Fruit fly (Drosophila melanogaster) whole organism, embryonic: ENCODE results near the gene CG34163.

Experiments used
- CG10543 ChIP-seq: fragments of 200-800 bp; sonication (Bioruptor generic); optimal IDR thresholded peaks from 3 replicates; lab custom pipeline; 2017; ENCODE audit warnings: missing biosample characterization, mild to moderate bottlenecking, missing genetic modification characterization, moderate library complexity
- CG11093 ChIP-seq: fragments of 200-800 bp; sonication (Bioruptor generic); IDR thresholded peaks from 3 replicates; pipeline ENCODE4 v1.3.6; 2022; ENCODE audit warnings: missing biosample characterization, missing genetic modification characterization
- CG11504 ChIP-seq: fragments of 200-800 bp; sonication (Bioruptor generic); optimal IDR thresholded peaks from 3 replicates; lab custom pipeline; 2019; ENCODE audit warnings: missing biosample characterization, mild to moderate bottlenecking, missing genetic modification characterization, moderate library complexity
- CG12744 ChIP-seq: fragments of 200-800 bp; sonication (Bioruptor generic); optimal IDR thresholded peaks from 2 replicates; lab custom pipeline; 2016; ENCODE audit warnings: missing biosample characterization, missing genetic modification characterization
- CG13624 ChIP-seq: fragments of 200-800 bp; sonication (Bioruptor generic); optimal IDR thresholded peaks from 2 replicates; lab custom pipeline; 2016; ENCODE audit warnings: missing biosample characterization, missing genetic modification characterization
- CG13894 ChIP-seq: fragments of 200-800 bp; sonication (Bioruptor generic); optimal IDR thresholded peaks from 3 replicates; lab custom pipeline; 2018; ENCODE audit warnings: missing biosample characterization, mild to moderate bottlenecking, missing genetic modification characterization, moderate library complexity
- CG15269 ChIP-seq: fragments of 200-800 bp; sonication (Bioruptor generic); optimal IDR thresholded peaks from 2 replicates; lab custom pipeline; 2018; ENCODE audit warnings: missing biosample characterization, mild to moderate bottlenecking, missing genetic modification characterization, moderate library complexity
- CG17385 ChIP-seq: fragments of 200-800 bp; sonication (Bioruptor generic); optimal IDR thresholded peaks from 3 replicates; lab custom pipeline; 2018; ENCODE audit warnings: missing biosample characterization, mild to moderate bottlenecking, missing genetic modification characterization
- CG18011 ChIP-seq: fragments of 200-800 bp; sonication (Bioruptor generic); optimal IDR thresholded peaks from 2 replicates; lab custom pipeline; 2017; ENCODE audit warnings: missing biosample characterization, missing genetic modification characterization, mild to moderate bottlenecking, moderate library complexity, missing genotype
- CG18262 ChIP-seq: fragments of 200-800 bp; optimal IDR thresholded peaks from 3 replicates; lab custom pipeline; 2019; ENCODE audit warnings: missing biosample characterization, mild to moderate bottlenecking, missing genetic modification characterization, moderate library complexity
- CG2875 ChIP-seq: fragments of 200-800 bp; sonication (Bioruptor generic); optimal IDR thresholded peaks from 2 replicates; lab custom pipeline; 2017; ENCODE audit warnings: missing biosample characterization, mild to moderate bottlenecking, missing genetic modification characterization, missing genetic modification reagents
- CG4820 ChIP-seq: fragments of 200-800 bp; sonication (Bioruptor generic); optimal IDR thresholded peaks from 3 replicates; lab custom pipeline; 2016; ENCODE audit warnings: missing biosample characterization, missing genetic modification characterization
- CG6689 ChIP-seq: fragments of 200-800 bp; sonication (Bioruptor generic); IDR thresholded peaks from 2 replicates; pipeline ENCODE4 v1.3.6; 2022; ENCODE audit warnings: missing biosample characterization, missing genetic modification characterization
- CG7928 ChIP-seq: fragments of 200-800 bp; sonication (Bioruptor generic); optimal IDR thresholded peaks from 2 replicates; lab custom pipeline; 2017; ENCODE audit warnings: missing biosample characterization, mild to moderate bottlenecking, missing genetic modification characterization
- CG7963 ChIP-seq: fragments of 200-800 bp; sonication (Bioruptor generic); IDR thresholded peaks from 3 replicates; pipeline ENCODE4 v1.3.6; 2022; ENCODE audit warnings: missing biosample characterization, missing genetic modification characterization; ENCODE audit not compliant: partially characterized antibody
- CG8089 ChIP-seq: fragments of 200-800 bp; sonication (Bioruptor generic); optimal IDR thresholded peaks from 3 replicates; lab custom pipeline; 2016; ENCODE audit warnings: missing biosample characterization, missing genetic modification characterization
- CG9215 ChIP-seq: fragments of 200-800 bp; sonication (Bioruptor generic); IDR thresholded peaks from 2 replicates; pipeline ENCODE4 v1.3.6; 2022; ENCODE audit warnings: missing biosample characterization, missing genetic modification characterization
- CG9609 ChIP-seq: fragments of 200-800 bp; sonication (Bioruptor generic); optimal IDR thresholded peaks from 3 replicates; lab custom pipeline; 2016; ENCODE audit warnings: missing biosample characterization, missing genetic modification characterization
- CoRest ChIP-seq: fragments of 200-800 bp; sonication (Bioruptor generic); optimal IDR thresholded peaks from 3 replicates; lab custom pipeline; 2018; ENCODE audit warnings: missing biosample characterization, mild to moderate bottlenecking, missing genetic modification characterization, moderate library complexity
- Deaf1 ChIP-seq: fragments of 200-800 bp; optimal IDR thresholded peaks from 3 replicates; lab custom pipeline; 2019; ENCODE audit warnings: missing biosample characterization, mild to moderate bottlenecking, missing genetic modification characterization, moderate library complexity
- Hr3 ChIP-seq: fragments of 200-800 bp; sonication (Bioruptor generic); optimal IDR thresholded peaks from 3 replicates; lab custom pipeline; 2016; ENCODE audit warnings: missing biosample characterization, missing genetic modification characterization
- NFAT ChIP-seq: fragments of 200-800 bp; sonication (Bioruptor generic); IDR thresholded peaks from 2 replicates; pipeline ENCODE4 v1.3.6; 2022; ENCODE audit warnings: missing biosample characterization, missing genetic modification characterization
- Oaz ChIP-seq: fragments of 200-800 bp; sonication (Bioruptor generic); IDR thresholded peaks from 2 replicates; pipeline ENCODE4 v1.3.6; 2022; ENCODE audit warnings: missing biosample characterization, missing genetic modification characterization
- Sox102F ChIP-seq: fragments of 200-800 bp; sonication (Bioruptor generic); optimal IDR thresholded peaks from 2 replicates; lab custom pipeline; 2018; ENCODE audit warnings: missing biosample characterization, mild to moderate bottlenecking, missing genetic modification characterization, moderate library complexity
- YL-1 ChIP-seq: fragments of 200-800 bp; sonication (Bioruptor generic); optimal IDR thresholded peaks from 3 replicates; lab custom pipeline; 2017; ENCODE audit warnings: missing biosample characterization, mild to moderate bottlenecking, missing genetic modification characterization
- amos ChIP-seq: fragments of 200-800 bp; sonication (Bioruptor generic); IDR thresholded peaks from 2 replicates; pipeline ENCODE4 v1.3.6; 2022; ENCODE audit warnings: missing biosample characterization, missing genetic modification characterization; ENCODE audit not compliant: partially characterized antibody
- br ChIP-seq: fragments of >200 bp; optimal IDR thresholded peaks from 2 replicates; lab custom pipeline; 2017
- croc ChIP-seq: fragments of 200-800 bp; sonication (Bioruptor generic); conservative IDR thresholded peaks from 3 replicates; pipeline ENCODE4 v1.3.6; 2022; ENCODE audit warnings: missing biosample characterization, missing genetic modification characterization
- eve ChIP-seq, 2 experiments: fragments of >200 bp; optimal IDR thresholded peaks; 2 replicates each; lab custom pipeline; 2017; ENCODE audit warnings: missing biosample characterization in 2 of 2, missing genetic modification characterization in 2 of 2
- fd102C ChIP-seq: fragments of 200-800 bp; sonication (Bioruptor generic); optimal IDR thresholded peaks from 2 replicates; lab custom pipeline; 2018; ENCODE audit warnings: missing biosample characterization, mild to moderate bottlenecking, missing genetic modification characterization, moderate library complexity
- hb ChIP-seq: fragments of 200-800 bp; sonication (Bioruptor generic); IDR thresholded peaks from 3 replicates; pipeline ENCODE4 v1.3.6; 2022; ENCODE audit warnings: missing biosample characterization, missing genetic modification characterization; ENCODE audit not compliant: partially characterized antibody
- her ChIP-seq: fragments of 200-800 bp; sonication (Bioruptor generic); optimal IDR thresholded peaks from 2 replicates; lab custom pipeline; 2016; ENCODE audit warnings: missing biosample characterization, missing genetic modification characterization
- jing ChIP-seq: fragments of 200-800 bp; sonication (Bioruptor generic); optimal IDR thresholded peaks from 2 replicates; lab custom pipeline; 2018; ENCODE audit warnings: missing biosample characterization, mild to moderate bottlenecking, missing genetic modification characterization
- ken ChIP-seq: fragments of 200-800 bp; sonication (Bioruptor generic); IDR thresholded peaks from 3 replicates; pipeline ENCODE4 v1.3.6; 2022; ENCODE audit warnings: missing biosample characterization, missing genetic modification characterization
- lilli ChIP-seq: fragments of 200-800 bp; sonication (Bioruptor generic); optimal IDR thresholded peaks from 3 replicates; lab custom pipeline; 2016; ENCODE audit warnings: missing biosample characterization, missing genetic modification characterization
- luna ChIP-seq: fragments of 200-800 bp; sonication (Bioruptor generic); optimal IDR thresholded peaks from 2 replicates; lab custom pipeline; 2016; ENCODE audit warnings: missing biosample characterization, missing genetic modification characterization
- peb ChIP-seq: fragments of 200-800 bp; sonication (Bioruptor generic); IDR thresholded peaks from 2 replicates; pipeline ENCODE4 v1.3.6; 2022; ENCODE audit warnings: missing biosample characterization, missing genetic modification characterization
- ranshi ChIP-seq: fragments of 200-800 bp; sonication (Bioruptor generic); IDR thresholded peaks from 2 replicates; pipeline ENCODE4 v1.3.6; 2022; ENCODE audit warnings: missing biosample characterization, missing genetic modification characterization
- row ChIP-seq: fragments of 200-800 bp; sonication (Bioruptor generic); IDR thresholded peaks from 3 replicates; pipeline ENCODE4 v1.3.6; 2022; ENCODE audit warnings: missing biosample characterization, missing genetic modification characterization
- sens ChIP-seq: fragments of 200-800 bp; sonication (Bioruptor generic); peaks from one replicate; lab custom pipeline; 2016; ENCODE audit warnings: missing biosample characterization, missing genetic modification characterization
- tna ChIP-seq: fragments of 200-800 bp; sonication (Bioruptor generic); IDR thresholded peaks from 2 replicates; pipeline ENCODE4 v1.3.6; 2022; ENCODE audit warnings: missing biosample characterization, missing genetic modification characterization; ENCODE audit not compliant: partially characterized antibody
- toy ChIP-seq: fragments of 200-800 bp; sonication (Bioruptor generic); IDR thresholded peaks from 2 replicates; pipeline ENCODE4 v1.3.6; 2022; ENCODE audit warnings: missing biosample characterization, missing genetic modification characterization
- tup ChIP-seq: fragments of 200-800 bp; sonication (Bioruptor generic); optimal IDR thresholded peaks from 2 replicates; lab custom pipeline; 2016; ENCODE audit warnings: missing biosample characterization, mild to moderate bottlenecking, missing genetic modification characterization, moderate library complexity
- twi ChIP-seq: fragments of 200-800 bp; optimal IDR thresholded peaks from 2 replicates; lab custom pipeline; 2019; ENCODE audit warnings: missing biosample characterization, mild to moderate bottlenecking, missing genetic modification characterization, moderate library complexity
- unc-4 ChIP-seq: fragments of 200-800 bp; sonication (Bioruptor generic); IDR thresholded peaks from 2 replicates; pipeline ENCODE4 v1.3.6; 2022; ENCODE audit warnings: missing biosample characterization, missing genetic modification characterization; ENCODE audit not compliant: partially characterized antibody
- wek ChIP-seq: fragments of 200-800 bp; sonication (Bioruptor generic); optimal IDR thresholded peaks from 3 replicates; lab custom pipeline; 2018; ENCODE audit warnings: missing biosample characterization, mild to moderate bottlenecking, missing genetic modification characterization, moderate library complexity
- z ChIP-seq: fragments of 200-800 bp; sonication (Bioruptor generic); IDR thresholded peaks from 3 replicates; pipeline ENCODE4 v1.3.6; 2022; ENCODE audit warnings: missing biosample characterization, missing genetic modification characterization

Gene CG34163

dm6 chr2L:11969424-11969823 is 18.6 kb upstream of the CG34163 start:
- TF ChIP-seq lilli (no peak), CG13894 (peak; percentile 53), br (no peak), hb (GFP tag; lab: Robert Waterston, UW) (no peak)

- TF ChIP-seq CG4820 (GFP tag; lab: Kevin White, UChicago) (peak; percentile 9), CG11093 (GFP tag; lab: Robert Waterston, UW) (no peak), eve (GFP tag; optimal IDR thresholded peaks at IDR 0.05; lab: Kevin White, UChicago) (peak in 1 of 2 experiments; percentile 76), sens (GFP tag; lab: Kevin White, UChicago) (peak; percentile 75), luna (no peak), z (GFP tag; lab: Robert Waterston, UW) (peak; percentile 69; the same call in 2 of the 3 replicates)
- TF ChIP-seq, all 482 proteins: peak for 4
Measured at dm6 chr2L:11970343-11970742, 17.7 kb upstream of the CG34163 start.

dm6 chr2L:11970853-11971397 is 17.1 kb upstream of the CG34163 start:
- TF ChIP-seq jing (GFP tag; lab: Kevin White, UChicago) = no peak
- no peak for TF ChIP-seq twi
- no peak for TF ChIP-seq peb (GFP tag; lab: Robert Waterston, UW)
- TF ChIP-seq her (GFP tag; lab: Kevin White, UChicago) = peak; percentile 32
- no peak for TF ChIP-seq fd102C (GFP tag; lab: Kevin White, UChicago)
- no peak for TF ChIP-seq croc (GFP tag; lab: Robert Waterston, UW)
- peak; percentile 78 for TF ChIP-seq Deaf1 (tag; lab: Kevin White, UChicago)
- TF ChIP-seq CG2875 = no peak
- peak; percentile 16 for TF ChIP-seq CG11504 (tag; lab: Kevin White, UChicago)
- no peak for TF ChIP-seq toy (GFP tag; lab: Robert Waterston, UW)
- no peak for TF ChIP-seq CG7928 (GFP tag; lab: Kevin White, UChicago)
- TF ChIP-seq CG9609 (GFP tag; lab: Kevin White, UChicago) = no peak
- TF ChIP-seq CG18011 (GFP tag; lab: Kevin White, UChicago) = no peak
- TF ChIP-seq row (GFP tag; lab: Robert Waterston, UW) = peak; percentile 40; the same call in 2 of the 3 replicates
- TF ChIP-seq CG9215 (GFP tag; lab: Robert Waterston, UW) = no peak
- TF ChIP-seq Sox102F (GFP tag; lab: Kevin White, UChicago) = no peak
- TF ChIP-seq ranshi (GFP tag; lab: Robert Waterston, UW) = no peak
- TF ChIP-seq amos (GFP tag; lab: Robert Waterston, UW) = peak; percentile 43; the same call in 1 of the 2 replicates
- no peak for TF ChIP-seq unc-4 (GFP tag; lab: Robert Waterston, UW)
- TF ChIP-seq NFAT (GFP tag; lab: Robert Waterston, UW) = 0 out of 2 replicates have a peak, but pooled peaks have one; percentile 21
- no peak for TF ChIP-seq tup (GFP tag; lab: Kevin White, UChicago)
- TF ChIP-seq hb (GFP tag; lab: Robert Waterston, UW) = no peak
- no peak for TF ChIP-seq CG15269 (tag; lab: Kevin White, UChicago)
- TF ChIP-seq wek (GFP tag; lab: Kevin White, UChicago) = no peak
- no peak for TF ChIP-seq Hr3 (GFP tag; lab: Kevin White, UChicago)
- no peak for TF ChIP-seq CoRest (tag; lab: Kevin White, UChicago)
- TF ChIP-seq YL-1 (GFP tag; lab: Kevin White, UChicago) = no peak
- TF ChIP-seq CG13624 = peak; percentile 45
- no peak for TF ChIP-seq CG17385
- no peak for TF ChIP-seq CG8089 (GFP tag; lab: Kevin White, UChicago)
- no peak for TF ChIP-seq CG12744 (GFP tag; lab: Kevin White, UChicago)
- no peak for TF ChIP-seq Oaz (GFP tag; lab: Robert Waterston, UW)
- 0 out of 3 replicates have a peak, but pooled peaks have one; percentile 11 for TF ChIP-seq ken (GFP tag; lab: Robert Waterston, UW)
- peak; percentile 81 for TF ChIP-seq CG10543 (GFP tag; lab: Kevin White, UChicago)
- no peak for TF ChIP-seq CG18262 (tag; lab: Kevin White, UChicago)
- TF ChIP-seq CG7963 (GFP tag; lab: Robert Waterston, UW) = 0 out of 3 replicates have a peak, but pooled peaks have one; percentile 36
- no peak for TF ChIP-seq tna
- no peak for TF ChIP-seq CG6689 (GFP tag; lab: Robert Waterston, UW)
